Worm (Caenorhabditis elegans) whole organism, L4 larva: ENCODE data around the gene fbxa-36.
A peak's percentile ranks its signal among the peaks of the same experiment; 100 is the strongest.

Experiments used
- F10B5.3 ChIP-seq: sonication (generic microtip); optimal IDR thresholded peaks from 2 replicates; lab custom pipeline; 2016; ENCODE audit warnings: mild to moderate bottlenecking, missing genetic modification characterization, missing compliant biosample characterization
- F26F4.8 ChIP-seq: fragments of 200-800 bp; sonication (Bioruptor generic); conservative IDR thresholded peaks from 2 replicates; pipeline ENCODE4 v1.3.6; 2022; ENCODE audit warnings: missing genetic modification characterization, missing compliant biosample characterization
- F37D6.2 ChIP-seq: sonication (generic microtip); optimal IDR thresholded peaks from 2 replicates; lab custom pipeline; 2016; ENCODE audit warnings: mild to moderate bottlenecking, missing genetic modification characterization, missing compliant biosample characterization
- R02D3.7 ChIP-seq: fragments of 150-350 bp; sonication (generic microtip); optimal IDR thresholded peaks from 3 replicates; lab custom pipeline; 2014; ENCODE audit warnings: missing biosample characterization, missing genetic modification characterization
- T20F7.1 ChIP-seq: fragments of 200-800 bp; sonication (Bioruptor generic); optimal IDR thresholded peaks from 2 replicates; lab custom pipeline; 2018; ENCODE audit warnings: mild to moderate bottlenecking, missing genetic modification characterization, missing compliant biosample characterization
- Y105C5A.15 ChIP-seq: fragments of 200-800 bp; sonication (Bioruptor generic); IDR thresholded peaks from 2 replicates; pipeline ENCODE4 v1.3.6; 2022; ENCODE audit warnings: missing genetic modification characterization, missing compliant biosample characterization
- ZK337.2 ChIP-seq: fragments of 200-800 bp; sonication (Bioruptor generic); IDR thresholded peaks from 2 replicates; pipeline ENCODE4 v1.3.6; 2022; ENCODE audit warnings: missing genetic modification reagents, missing genetic modification characterization, missing compliant biosample characterization
- ZK546.5 ChIP-seq, 2 experiments: sonication (generic microtip); optimal IDR thresholded peaks; 2 replicates each; lab custom pipeline; 2017; ENCODE audit warnings: missing biosample characterization in 2 of 2, missing genetic modification characterization in 2 of 2
- aly-2 ChIP-seq: sonication (generic microtip); optimal IDR thresholded peaks from 2 replicates; lab custom pipeline; 2018; ENCODE audit warnings: missing biosample characterization, missing genetic modification characterization
- ceh-28 ChIP-seq: fragments of 150-350 bp; optimal IDR thresholded peaks from 2 replicates; lab custom pipeline; 2014; ENCODE audit warnings: missing biosample characterization, missing genetic modification reagents, missing genetic modification characterization
- ceh-44 ChIP-seq: fragments of 200-800 bp; sonication (Bioruptor generic); IDR thresholded peaks from 2 replicates; pipeline ENCODE4 v1.3.6; 2022; ENCODE audit warnings: missing genetic modification reagents, missing genetic modification characterization, missing compliant biosample characterization
- cey-2 ChIP-seq: sonication (generic microtip); optimal IDR thresholded peaks from 3 replicates; lab custom pipeline; 2017; ENCODE audit warnings: missing genetic modification characterization, mild to moderate bottlenecking, missing compliant biosample characterization, antibody characterized with exemption, borderline replicate concordance; ENCODE audit not compliant: insufficient read depth
- daf-16 ChIP-seq, 3 experiments: sonication (generic microtip); optimal IDR thresholded peaks; 2 replicates each; lab custom pipeline; 2016 to 2017; ENCODE audit warnings: missing genetic modification characterization in 3 of 3, missing genetic modification reagents in 3 of 3, mild to moderate bottlenecking in 2 of 3, missing compliant biosample characterization in 2 of 3, missing biosample characterization in 1 of 3, moderate library complexity in 1 of 3
- dmd-6 ChIP-seq: fragments of 200-800 bp; sonication (Bioruptor generic); IDR thresholded peaks from 2 replicates; pipeline ENCODE4 v1.3.6; 2022; ENCODE audit warnings: missing genetic modification reagents, missing genetic modification characterization, missing compliant biosample characterization
- dmd-8 ChIP-seq: fragments of 200-800 bp; sonication (Bioruptor generic); IDR thresholded peaks from 2 replicates; pipeline ENCODE4 v1.3.6; 2022; ENCODE audit warnings: missing genetic modification characterization, missing compliant biosample characterization
- dmd-9 ChIP-seq: fragments of 200-800 bp; sonication (Bioruptor generic); IDR thresholded peaks from 2 replicates; pipeline ENCODE4 v1.3.6; 2022; ENCODE audit warnings: missing genetic modification reagents, missing genetic modification characterization, missing compliant biosample characterization
- dpl-1 ChIP-seq: fragments of 150-350 bp; optimal IDR thresholded peaks from 2 replicates; lab custom pipeline; 2014; ENCODE audit warnings: missing biosample characterization, missing genetic modification reagents, missing genetic modification characterization
- duxl-1 ChIP-seq: sonication (generic microtip); optimal IDR thresholded peaks from 2 replicates; lab custom pipeline; 2016; ENCODE audit warnings: mild to moderate bottlenecking, missing genetic modification characterization, moderate library complexity, missing compliant biosample characterization; ENCODE audit not compliant: poor library complexity
- egl-27 ChIP-seq: sonication (generic microtip); optimal IDR thresholded peaks from 3 replicates; lab custom pipeline; 2017; ENCODE audit warnings: missing biosample characterization, missing genetic modification reagents, missing genetic modification characterization
- egl-43 ChIP-seq: fragments of 200-800 bp; sonication (Bioruptor generic); IDR thresholded peaks from 2 replicates; pipeline ENCODE4 v1.3.6; 2022; ENCODE audit warnings: missing genetic modification reagents, missing genetic modification characterization, missing compliant biosample characterization
- fos-1 ChIP-seq: fragments of 150-350 bp; optimal IDR thresholded peaks from 2 replicates; lab custom pipeline; 2014; ENCODE audit warnings: missing biosample characterization, missing genetic modification characterization
- gei-8 ChIP-seq: fragments of 200-800 bp; sonication (Bioruptor generic); optimal IDR thresholded peaks from 2 replicates; lab custom pipeline; 2018; ENCODE audit warnings: mild to moderate bottlenecking, missing genetic modification characterization, missing compliant biosample characterization
- hif-1 ChIP-seq, 2 experiments: sonication (generic microtip); optimal IDR thresholded peaks; 2 replicates each; lab custom pipeline; 2016 to 2017; ENCODE audit warnings: missing compliant biosample characterization in 2 of 2, missing genetic modification characterization in 2 of 2, missing genetic modification reagents in 2 of 2, missing genotype in 2 of 2, mild to moderate bottlenecking in 1 of 2
- hlh-11 ChIP-seq: fragments of 200-800 bp; sonication (Bioruptor generic); optimal IDR thresholded peaks from 2 replicates; lab custom pipeline; 2018; ENCODE audit warnings: mild to moderate bottlenecking, missing genetic modification characterization, missing compliant biosample characterization
- lin-13 ChIP-seq: fragments of 150-350 bp; optimal IDR thresholded peaks from 2 replicates; lab custom pipeline; 2014; ENCODE audit warnings: missing biosample characterization, missing genetic modification reagents, missing genetic modification characterization
- lin-29 ChIP-seq: fragments of 200-800 bp; sonication (Bioruptor generic); IDR thresholded peaks from 2 replicates; pipeline ENCODE4 v1.3.6; 2022; ENCODE audit warnings: missing genetic modification reagents, missing genetic modification characterization, missing compliant biosample characterization
- madf-9 ChIP-seq: fragments of 200-800 bp; sonication (Bioruptor generic); conservative IDR thresholded peaks from 2 replicates; pipeline ENCODE4 v1.3.6; 2022; ENCODE audit warnings: missing genetic modification reagents, missing genetic modification characterization, missing compliant biosample characterization
- mdt-29 ChIP-seq: fragments of 200-800 bp; sonication (Bioruptor generic); IDR thresholded peaks from 2 replicates; pipeline ENCODE4 v1.3.6; 2022; ENCODE audit warnings: missing genetic modification reagents, missing genetic modification characterization, missing compliant biosample characterization
- mep-1 ChIP-seq: fragments of 150-350 bp; sonication (generic microtip); optimal IDR thresholded peaks from 3 replicates; lab custom pipeline; 2014; ENCODE audit warnings: missing biosample characterization, missing genetic modification characterization
- mxl-2 ChIP-seq: fragments of 200-800 bp; sonication (Bioruptor generic); conservative IDR thresholded peaks from 2 replicates; pipeline ENCODE4 v1.3.6; 2022; ENCODE audit warnings: missing genetic modification reagents, missing genetic modification characterization, missing compliant biosample characterization
- nhr-237 ChIP-seq: sonication (generic microtip); optimal IDR thresholded peaks from 2 replicates; lab custom pipeline; 2017; ENCODE audit warnings: missing biosample characterization, missing genetic modification characterization
- nhr-25 ChIP-seq: sonication (generic microtip); optimal IDR thresholded peaks from 2 replicates; lab custom pipeline; 2017; ENCODE audit warnings: missing genetic modification characterization, mild to moderate bottlenecking, missing compliant biosample characterization, antibody characterized with exemption, moderate library complexity, borderline replicate concordance; ENCODE audit not compliant: insufficient read depth
- nhr-28 ChIP-seq: fragments of 150-350 bp; optimal IDR thresholded peaks from 2 replicates; lab custom pipeline; 2014; ENCODE audit warnings: missing biosample characterization, missing genetic modification characterization
- nhr-42 ChIP-seq: fragments of 200-800 bp; sonication (Bioruptor generic); IDR thresholded peaks from 2 replicates; pipeline ENCODE4 v1.3.6; 2022; ENCODE audit warnings: missing genetic modification characterization, missing compliant biosample characterization
- nhr-48 ChIP-seq: sonication (generic microtip); optimal IDR thresholded peaks from 2 replicates; lab custom pipeline; 2016; ENCODE audit warnings: mild to moderate bottlenecking, missing genetic modification characterization, missing compliant biosample characterization
- nhr-76 ChIP-seq: fragments of 150-350 bp; optimal IDR thresholded peaks from 2 replicates; lab custom pipeline; 2014; ENCODE audit warnings: missing biosample characterization, missing genetic modification characterization
- pqm-1 ChIP-seq: sonication (generic microtip); optimal IDR thresholded peaks from 2 replicates; lab custom pipeline; 2017; ENCODE audit warnings: missing biosample characterization, missing genetic modification characterization
- set-16 ChIP-seq: fragments of 200-800 bp; sonication (Bioruptor generic); IDR thresholded peaks from 2 replicates; pipeline ENCODE4 v1.3.6; 2022; ENCODE audit warnings: missing genetic modification reagents, missing genetic modification characterization, missing compliant biosample characterization
- spr-1 ChIP-seq: sonication (generic microtip); optimal IDR thresholded peaks from 2 replicates; lab custom pipeline; 2016; ENCODE audit warnings: mild to moderate bottlenecking, missing genetic modification characterization, missing compliant biosample characterization
- spr-3 ChIP-seq: fragments of 200-800 bp; sonication (Bioruptor generic); optimal IDR thresholded peaks from 2 replicates; lab custom pipeline; 2018; ENCODE audit warnings: mild to moderate bottlenecking, missing genetic modification characterization, missing compliant biosample characterization
- unc-62 ChIP-seq, 3 experiments: fragments of 150-350 bp in 1 of 3; sonication (generic microtip); optimal IDR thresholded peaks in 2 of 3; peaks in 1 of 3; 1 replicate in 1 of 3; 2 replicates in 2 of 3; lab custom pipeline; 2014 to 2017; ENCODE audit warnings: missing biosample characterization in 3 of 3, missing genetic modification characterization in 3 of 3, missing genetic modification reagents in 3 of 3, missing genotype in 1 of 3
- vab-7 ChIP-seq: fragments of 200-800 bp; sonication (Bioruptor generic); IDR thresholded peaks from 2 replicates; pipeline ENCODE4 v1.3.6; 2022; ENCODE audit warnings: missing genetic modification reagents, missing genetic modification characterization, missing compliant biosample characterization
- zag-1 ChIP-seq: fragments of 150-350 bp; optimal IDR thresholded peaks from 2 replicates; lab custom pipeline; 2014; ENCODE audit warnings: missing biosample characterization, missing genetic modification characterization
- zip-11 ChIP-seq: fragments of 200-800 bp; sonication (Bioruptor generic); IDR thresholded peaks from 2 replicates; pipeline ENCODE4 v1.3.6; 2022; ENCODE audit warnings: missing genetic modification characterization, missing compliant biosample characterization
- zip-2 ChIP-seq: fragments of 150-350 bp; optimal IDR thresholded peaks from 2 replicates; lab custom pipeline; 2014; ENCODE audit warnings: missing biosample characterization, missing genetic modification characterization
- ztf-11 ChIP-seq: fragments of 150-350 bp; optimal IDR thresholded peaks from 2 replicates; lab custom pipeline; 2014; ENCODE audit warnings: missing biosample characterization, missing genetic modification characterization

fbxa-36 gene

ce11 chrIII:1323555-1323954 lies 30.5 kb upstream of the fbxa-36 start (continued):
- TF ChIP-seq ceh-28 (tag; lab: Kevin White, UChicago) (no peak), dmd-9 (GFP tag; lab: Robert Waterston, UW) (no peak), pqm-1 (tag; lab: Kevin White, UChicago) (peak; percentile 96), hif-1 (tag; optimal IDR thresholded peaks at IDR 0.05; lab: Kevin White, UChicago) (no peak), F26F4.8 (GFP tag; lab: Robert Waterston, UW) (no peak), nhr-28 (tag; lab: Kevin White, UChicago) (peak; percentile 89), duxl-1 (tag; lab: Kevin White, UChicago) (no peak), egl-27 (tag; lab: Kevin White, UChicago) (no peak), mdt-29 (GFP tag; lab: Robert Waterston, UW) (no peak), daf-16 (GFP tag; optimal IDR thresholded peaks at IDR 0.05; lab: Kevin White, UChicago) (no peak), daf-16 (tag; optimal IDR thresholded peaks at IDR 0.05; lab: Kevin White, UChicago) (peak; percentile 56), nhr-237 (tag; lab: Kevin White, UChicago) (no peak), ZK546.5 (tag; optimal IDR thresholded peaks at IDR 0.05; lab: Kevin White, UChicago) (no peak), lin-13 (no peak), ZK337.2 (GFP tag; lab: Robert Waterston, UW) (no peak), madf-9 (GFP tag; lab: Robert Waterston, UW) (no peak), set-16 (GFP tag; lab: Robert Waterston, UW) (no peak), hlh-11 (tag; lab: Kevin White, UChicago) (peak; percentile 40), nhr-42 (no peak), vab-7 (GFP tag; lab: Robert Waterston, UW) (no peak), R02D3.7 (no peak), Y105C5A.15 (GFP tag; lab: Robert Waterston, UW) (no peak), lin-29 (no peak), ceh-44 (no peak), dmd-6 (GFP tag; lab: Robert Waterston, UW) (peak; percentile 83), fos-1 (no peak), dpl-1 (GFP tag; lab: Kevin White, UChicago) (no peak), nhr-76 (tag; lab: Kevin White, UChicago) (no peak), egl-43 (GFP tag; lab: Robert Waterston, UW) (no peak), unc-62 (GFP tag; optimal IDR thresholded peaks at IDR 0.05 in 1 of 2; lab: Kevin White, UChicago) (no peak), unc-62 (tag; optimal IDR thresholded peaks at IDR 0.05; lab: Kevin White, UChicago) (no peak), spr-1 (tag; lab: Kevin White, UChicago) (no peak), mxl-2 (GFP tag; lab: Robert Waterston, UW) (no peak), zag-1 (tag; lab: Kevin White, UChicago) (no peak), F37D6.2 (no peak), zip-2 (tag; lab: Kevin White, UChicago) (no peak), aly-2 (tag; lab: Kevin White, UChicago) (no peak), nhr-48 (no peak), F10B5.3 (no peak)

DNA sequence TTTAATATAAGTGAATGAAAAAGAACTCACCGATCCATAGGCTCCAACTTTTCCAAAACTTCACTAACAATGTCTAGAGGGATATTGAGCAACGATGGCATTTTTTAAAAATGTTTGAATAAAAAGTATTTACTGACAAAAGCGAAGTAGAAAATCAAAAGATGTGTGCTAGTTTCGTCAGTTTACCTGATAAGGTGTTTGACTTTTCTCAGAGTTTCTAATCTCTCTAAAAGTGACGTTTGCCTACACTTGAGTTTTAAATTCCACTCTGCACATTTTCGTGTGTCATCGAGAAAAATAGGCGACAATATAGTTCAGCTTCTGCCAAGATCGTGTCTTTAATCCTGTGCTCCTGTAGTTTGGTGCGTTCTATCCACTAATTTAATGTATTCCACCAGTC lies 28.5 kb upstream of the fbxa-36 start, which contains the start of gene fbxa-15:
Gene fbxa-15, minus strand, starts transcription at position 101 of the 400 bp plus-strand sequence.
- TF ChIP-seq R02D3.7 (no peak), gei-8 (GFP tag; lab: Kevin White, UChicago) (no peak), dmd-6 (GFP tag; lab: Robert Waterston, UW) (no peak)

DNA sequence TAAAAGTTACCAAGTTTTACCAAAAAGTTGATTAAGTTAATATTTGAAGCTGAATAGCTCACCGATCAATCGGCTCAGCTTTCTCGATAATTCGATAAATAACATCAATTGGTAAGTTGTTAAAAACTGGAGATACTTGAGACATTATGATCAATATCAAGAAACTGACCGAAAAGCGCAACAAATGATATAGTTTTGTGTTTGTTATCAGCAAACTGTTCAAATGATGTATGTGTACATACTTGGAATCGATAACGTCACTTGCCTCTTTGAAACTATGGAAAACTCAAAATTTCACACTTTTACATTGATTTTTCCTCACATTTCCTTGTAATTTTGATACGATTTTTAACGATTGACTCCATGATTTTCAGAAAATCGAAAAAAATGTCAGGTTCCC lies 22.0 kb upstream of the fbxa-36 start, which contains the start of the genes fbxa-80 and fbxa-19:
Gene fbxa-80, minus strand, starts transcription at position 173 of the 400 bp plus-strand sequence.
Gene fbxa-19, plus strand, starts transcription at position 364 of the 400 bp plus-strand sequence.
- TF ChIP-seq spr-3 (GFP tag; lab: Kevin White, UChicago) (no peak), hlh-11 (tag; lab: Kevin White, UChicago) (peak; percentile 20), T20F7.1 (GFP tag; lab: Kevin White, UChicago) (no peak), dmd-6 (GFP tag; lab: Robert Waterston, UW) (peak; percentile 46), ztf-11 (tag; lab: Kevin White, UChicago) (no peak), nhr-28 (tag; lab: Kevin White, UChicago) (peak; percentile 77), mep-1 (no peak), gei-8 (GFP tag; lab: Kevin White, UChicago) (no peak), daf-16 (GFP tag; optimal IDR thresholded peaks at IDR 0.05; lab: Kevin White, UChicago) (no peak), daf-16 (tag; optimal IDR thresholded peaks at IDR 0.05; lab: Kevin White, UChicago) (peak; percentile 56), set-16 (GFP tag; lab: Robert Waterston, UW) (no peak), dmd-9 (GFP tag; lab: Robert Waterston, UW) (no peak), nhr-25 (no peak), mdt-29 (GFP tag; lab: Robert Waterston, UW) (no peak), F10B5.3 (no peak), zip-11 (no peak), fos-1 (no peak), lin-13 (no peak), dmd-8 (GFP tag; lab: Robert Waterston, UW) (no peak), cey-2 (no peak)
